Worm (Caenorhabditis elegans) whole organism, late embryonic: ENCODE results near the gene F37A4.1.

Experiments
- ama-1 ChIP-seq: fragments of 150-350 bp; optimal IDR thresholded peaks from 2 replicates; lab custom pipeline; 2014
- elt-2 ChIP-seq: sonication (generic microtip); optimal IDR thresholded peaks from 2 replicates; lab custom pipeline; 2016; ENCODE audit warnings: missing genetic modification reagents, missing genetic modification characterization, missing compliant biosample characterization
- nhr-11 ChIP-seq: fragments of 150-350 bp; optimal IDR thresholded peaks from 2 replicates; lab custom pipeline; 2014; ENCODE audit warnings: missing biosample characterization, missing genetic modification characterization
- sdc-2 ChIP-seq: sonication (generic microtip); optimal IDR thresholded peaks from 2 replicates; lab custom pipeline; 2016; ENCODE audit warnings: missing genotype, missing genetic modification characterization, missing compliant biosample characterization
- sox-2 ChIP-seq: fragments of 200-800 bp; sonication (Bioruptor generic); IDR thresholded peaks from 2 replicates; pipeline ENCODE4 v1.3.6; 2022; ENCODE audit warnings: missing genetic modification reagents, missing genetic modification characterization, missing compliant biosample characterization
- sox-4 ChIP-seq: sonication (generic microtip); optimal IDR thresholded peaks from 2 replicates; lab custom pipeline; 2017; ENCODE audit warnings: mild to moderate bottlenecking, missing genetic modification characterization, inconsistent platforms, missing compliant biosample characterization
- ztf-16 ChIP-seq: sonication (generic microtip); optimal IDR thresholded peaks from 2 replicates; lab custom pipeline; 2017; ENCODE audit warnings: missing genetic modification characterization, missing compliant biosample characterization

DNA sequence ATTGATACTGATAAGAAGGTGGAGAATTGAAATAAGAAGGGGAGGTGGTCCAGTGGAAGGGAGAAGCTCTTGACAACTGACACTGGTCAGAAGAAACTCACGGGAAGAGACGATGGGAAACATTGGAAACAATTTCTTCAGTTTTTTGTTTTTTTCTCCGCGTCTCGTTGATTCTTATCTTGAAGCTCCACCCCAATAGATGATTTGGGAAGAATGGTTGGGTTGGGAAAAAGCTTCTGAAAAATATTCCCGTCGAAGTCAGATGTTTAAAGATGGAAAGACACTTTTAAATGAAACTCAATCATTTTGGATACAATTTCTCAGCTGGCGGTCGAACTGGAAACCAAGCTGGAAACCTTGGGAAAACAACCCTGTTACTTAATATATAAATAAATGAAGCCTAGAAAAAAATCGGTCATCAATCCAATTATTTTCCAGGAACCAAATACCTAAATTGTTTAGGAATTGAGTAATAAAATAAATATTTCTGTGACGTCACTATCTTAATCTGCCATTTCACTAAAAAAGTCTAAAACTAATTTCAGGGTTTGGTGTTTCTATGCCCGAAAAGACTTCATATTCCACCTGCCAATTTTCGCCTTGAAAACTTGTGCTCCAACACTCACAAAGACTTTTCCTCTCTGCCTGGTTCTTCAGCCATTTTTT lies 7.1 kb downstream of the F37A4.1 start, which contains the start of the genes Y102E9.5 and odr-4:
- TF ChIP-seq ama-1 (lab: Kevin White, UChicago) (no peak), ztf-16 (tag; lab: Kevin White, UChicago) (no peak), elt-2 (no peak), sdc-2 (tag; lab: Kevin White, UChicago) (no peak), sox-4 (tag; lab: Kevin White, UChicago) (no peak), sox-2 (no peak), nhr-11 (tag; lab: Kevin White, UChicago) (no peak)
